Fruit fly (Drosophila melanogaster): ENCODE measurements around the gene CG5274.
A peak's percentile ranks its signal among the peaks of the same experiment; 100 is the strongest.

Gene CG5274

dm6 chr3L:20401026-20401912 is 26.2 kb downstream of the CG5274 start, which contains the start of gene trbl (continued):
- TF ChIP-seq fd102C (GFP tag; optimal IDR thresholded peaks at IDR 0.05) (peak; percentile 26), luna (GFP tag; optimal IDR thresholded peaks at IDR 0.05) (no peak), CG2129 (GFP tag; IDR thresholded peaks at IDR 0.05; ENCODE audit: partially characterized antibody) (no peak), oc (tag; optimal IDR thresholded peaks at IDR 0.05) (peak; percentile 47), stwl (tag; optimal IDR thresholded peaks at IDR 0.05) (peak; percentile 31), cato (GFP tag; optimal IDR thresholded peaks at IDR 0.05; ENCODE audit: borderline replicate concordance) (no peak), NC2α (GFP tag; optimal IDR thresholded peaks at IDR 0.05) (no peak), pum (GFP tag; optimal IDR thresholded peaks at IDR 0.05) (no peak), sqz (GFP tag; optimal IDR thresholded peaks at IDR 0.05) (no peak), HmgD (GFP tag; optimal IDR thresholded peaks at IDR 0.05) (peak; percentile 58), dpn (GFP tag; optimal IDR thresholded peaks at IDR 0.05) (no peak), Optix (GFP tag; IDR thresholded peaks at IDR 0.05) (no peak), bbx (GFP tag; IDR thresholded peaks at IDR 0.05; ENCODE audit: partially characterized antibody) (peak; percentile 96), CG14014 (GFP tag; IDR thresholded peaks at IDR 0.05) (no peak), HLHmδ (GFP tag; optimal IDR thresholded peaks at IDR 0.05) (peak; percentile 60), Camta (GFP tag; optimal IDR thresholded peaks at IDR 0.05) (no peak), CG17385 (GFP tag; optimal IDR thresholded peaks at IDR 0.05) (peak; percentile 91), CG12071 (GFP tag; optimal IDR thresholded peaks at IDR 0.05) (peak; percentile 58), CG8924 (tag; optimal IDR thresholded peaks at IDR 0.05) (peak; percentile 70), CG13123 (GFP tag; optimal IDR thresholded peaks at IDR 0.05) (no peak), CG2678 (tag; optimal IDR thresholded peaks at IDR 0.05) (peak; percentile 10), CG17361 (GFP tag; IDR thresholded peaks at IDR 0.05) (no peak), danr (GFP tag; IDR thresholded peaks at IDR 0.05) (no peak), CG6854 (GFP tag; optimal IDR thresholded peaks at IDR 0.05) (peak; percentile 72), hb (GFP tag; IDR thresholded peaks at IDR 0.05; ENCODE audit: partially characterized antibody) (no peak), Elba2 (GFP tag; optimal IDR thresholded peaks at IDR 0.05) (no peak), CG4617 (GFP tag; optimal IDR thresholded peaks at IDR 0.05; ENCODE audit: borderline replicate concordance) (no peak), zen (tag; optimal IDR thresholded peaks at IDR 0.05) (peak; percentile 73), Hey (tag; optimal IDR thresholded peaks at IDR 0.05) (no peak), trh (GFP tag; optimal IDR thresholded peaks at IDR 0.05) (no peak), E2f1 (GFP tag; IDR thresholded peaks at IDR 0.05) (no peak), corto (GFP tag; optimal IDR thresholded peaks at IDR 0.05) (no peak), ase (GFP tag; IDR thresholded peaks at IDR 0.05) (no peak), Poxn (GFP tag; IDR thresholded peaks at IDR 0.05) (no peak), Dip3 (GFP tag; optimal IDR thresholded peaks at IDR 0.05) (no peak), CG8478 (optimal IDR thresholded peaks at IDR 0.05) (peak; percentile 49), mam (GFP tag; optimal IDR thresholded peaks at IDR 0.05) (no peak), Hsf (GFP tag; optimal IDR thresholded peaks at IDR 0.05) (no peak), CG32767 (GFP tag; IDR thresholded peaks at IDR 0.05) (no peak; the same call in 1 of the 2 replicates), Oli (tag; optimal IDR thresholded peaks at IDR 0.05) (no peak), CG4360 (GFP tag; IDR thresholded peaks at IDR 0.05) (no peak), lab (GFP tag; optimal IDR thresholded peaks at IDR 0.05) (peak; percentile 52), Ptx1 (GFP tag; IDR thresholded peaks at IDR 0.05) (no peak), CG1529 (GFP tag; optimal IDR thresholded peaks at IDR 0.05) (no peak), CG7928 (GFP tag; optimal IDR thresholded peaks at IDR 0.05) (no peak), CG8944 (GFP tag; optimal IDR thresholded peaks at IDR 0.05) (no peak), CG2875 (GFP tag; optimal IDR thresholded peaks at IDR 0.05) (no peak), tx (GFP tag; optimal IDR thresholded peaks at IDR 0.05) (no peak), CG31224 (GFP tag; IDR thresholded peaks at IDR 0.05) (no peak), cas (GFP tag; IDR thresholded peaks at IDR 0.05) (no peak)

All from whole organism, embryonic.